Fruit fly (Drosophila melanogaster): ENCODE results near the gene Ref1.

DNA sequence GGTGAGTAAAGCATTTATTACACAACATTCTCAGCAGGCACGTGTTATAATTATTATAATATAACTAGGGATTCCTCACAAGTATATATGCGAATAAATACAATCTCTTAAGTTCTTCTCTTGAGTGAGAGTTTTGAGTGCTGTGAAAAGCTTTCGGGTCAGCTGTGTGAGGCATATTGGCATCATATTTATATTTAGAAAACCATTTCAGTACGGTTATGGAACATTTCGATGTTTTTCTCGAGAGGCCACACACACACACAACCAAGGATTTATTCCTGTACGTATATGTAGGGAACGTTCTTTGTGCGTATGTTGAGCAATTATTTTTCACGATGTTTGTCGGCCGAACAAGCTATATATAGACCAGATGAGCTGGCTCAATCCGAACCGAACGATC, 32.8 kb upstream of the Ref1 start:
- TF ChIP-seq CG8478 (optimal IDR thresholded peaks at IDR 0.05) (no peak), Dll (optimal IDR thresholded peaks at IDR 0.05) (no peak), EcR (GFP tag; optimal IDR thresholded peaks at IDR 0.05) (no peak)
